Fruit fly (Drosophila melanogaster): ENCODE data around the gene Tsp86D.

Tsp86D gene

DNA sequence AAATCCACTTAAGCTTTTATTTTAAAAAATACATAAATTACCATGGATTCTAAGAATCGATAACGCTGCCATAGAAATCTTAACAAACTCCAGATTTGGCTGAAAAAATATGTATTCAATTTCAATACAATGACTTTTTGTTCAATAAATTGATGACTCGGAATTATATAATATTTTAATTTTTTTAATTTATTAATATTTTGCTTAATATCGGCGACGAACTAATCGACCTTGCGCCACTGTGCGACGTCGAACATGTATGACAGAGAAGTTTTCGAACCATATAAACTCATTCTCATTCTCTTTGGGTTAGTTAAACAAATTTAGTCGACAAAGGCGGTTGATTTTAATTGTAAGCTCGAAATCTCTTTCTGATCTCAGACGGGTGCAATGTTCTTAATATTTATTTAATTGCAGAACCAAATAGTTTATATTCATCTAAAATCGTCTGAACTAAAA, 19.0 kb upstream of the Tsp86D start, which contains the start of gene CG42394 (continued):
- peak; percentile 88; the same call in 1 of the 3 replicates for TF ChIP-seq CG3726 (GFP tag; IDR thresholded peaks at IDR 0.05)
- TF ChIP-seq CG3838 (GFP tag; optimal IDR thresholded peaks at IDR 0.05) = peak; percentile 78
- peak; percentile 81 for TF ChIP-seq Bteb2 (GFP tag; optimal IDR thresholded peaks at IDR 0.05)
- no peak for TF ChIP-seq z (GFP tag; IDR thresholded peaks at IDR 0.05)
- TF ChIP-seq CG5180 (GFP tag; optimal IDR thresholded peaks at IDR 0.05) = peak; percentile 100
- peak; percentile 93 for TF ChIP-seq CG10959 (GFP tag; IDR thresholded peaks at IDR 0.05)
- no peak for TF ChIP-seq B-H2 (GFP tag; optimal IDR thresholded peaks at IDR 0.05)
- peak; percentile 86 for TF ChIP-seq CG13894 (tag; optimal IDR thresholded peaks at IDR 0.05)
- peak; percentile 94 for TF ChIP-seq CG13775 (GFP tag; optimal IDR thresholded peaks at IDR 0.05)
- TF ChIP-seq slp2 (GFP tag; optimal IDR thresholded peaks at IDR 0.05) = peak; percentile 44
- peak; percentile 94 for TF ChIP-seq HHEX (GFP tag; optimal IDR thresholded peaks at IDR 0.05)
- TF ChIP-seq CG3281 (GFP tag; optimal IDR thresholded peaks at IDR 0.05) = peak; percentile 98
- TF ChIP-seq CG4730 (GFP tag; IDR thresholded peaks at IDR 0.05) = peak; percentile 85
- TF ChIP-seq Eip74EF (GFP tag; optimal IDR thresholded peaks at IDR 0.05) = peak in 1 of 2 experiments; percentile 94
- TF ChIP-seq CG12071 (GFP tag; optimal IDR thresholded peaks at IDR 0.05) = peak; percentile 75
- peak; percentile 99 for TF ChIP-seq CG17361 (GFP tag; IDR thresholded peaks at IDR 0.05)
- TF ChIP-seq fru (optimal IDR thresholded peaks at IDR 0.05) = no peak
- TF ChIP-seq CG8765 (GFP tag; IDR thresholded peaks at IDR 0.05) = peak; percentile 89
- peak; percentile 80 for TF ChIP-seq CG17802 (tag; optimal IDR thresholded peaks at IDR 0.05)
- TF ChIP-seq odd (GFP tag; optimal IDR thresholded peaks at IDR 0.05) = peak; percentile 93
- peak; percentile 64 for TF ChIP-seq Dip3 (GFP tag; optimal IDR thresholded peaks at IDR 0.05)
- no peak for TF ChIP-seq pb (GFP tag; optimal IDR thresholded peaks at IDR 0.05)
- TF ChIP-seq sna (GFP tag; IDR thresholded peaks at IDR 0.05; ENCODE audit: partially characterized antibody) = no peak
- TF ChIP-seq mirr (GFP tag; optimal IDR thresholded peaks at IDR 0.05) = peak; percentile 23
- TF ChIP-seq CG3995 (GFP tag; optimal IDR thresholded peaks at IDR 0.05) = no peak
- TF ChIP-seq cwo (GFP tag; optimal IDR thresholded peaks at IDR 0.05) = peak; percentile 95
- peak; percentile 99 for TF ChIP-seq CG31441 (GFP tag; IDR thresholded peaks at IDR 0.05)
- peak; percentile 85 for TF ChIP-seq kay (GFP tag; optimal IDR thresholded peaks at IDR 0.05)
- peak; percentile 48; the same call in 1 of the 3 replicates for TF ChIP-seq CG6791 (GFP tag; IDR thresholded peaks at IDR 0.05; ENCODE audit: partially characterized antibody)
- peak; percentile 95 for TF ChIP-seq CG13424 (tag; optimal IDR thresholded peaks at IDR 0.05)
- peak; percentile 30; the same call in 1 of the 2 replicates for TF ChIP-seq Bgb (GFP tag; IDR thresholded peaks at IDR 0.05; ENCODE audit: partially characterized antibody)
- peak; percentile 60 for TF ChIP-seq corto (GFP tag; optimal IDR thresholded peaks at IDR 0.05)
- peak; percentile 83 for TF ChIP-seq CG16779 (GFP tag; IDR thresholded peaks at IDR 0.05)
- TF ChIP-seq BEAF-32 (GFP tag; optimal IDR thresholded peaks at IDR 0.05) = no peak
- peak; percentile 99 for TF ChIP-seq CG2712 (tag; optimal IDR thresholded peaks at IDR 0.05)
- peak; percentile 84 for TF ChIP-seq CG31388 (GFP tag; optimal IDR thresholded peaks at IDR 0.05)
- peak; percentile 15 for TF ChIP-seq NC2α (GFP tag; optimal IDR thresholded peaks at IDR 0.05)
- peak; percentile 97 for TF ChIP-seq dmrt99B (tag; optimal IDR thresholded peaks at IDR 0.05)
- TF ChIP-seq CG6683 (GFP tag; optimal IDR thresholded peaks at IDR 0.05) = peak; percentile 96
- peak; percentile 88 for TF ChIP-seq Abd-B (GFP tag; optimal IDR thresholded peaks at IDR 0.05)
- peak; percentile 8 for TF ChIP-seq btn (GFP tag; optimal IDR thresholded peaks at IDR 0.05)
- TF ChIP-seq Mad (GFP tag; optimal IDR thresholded peaks at IDR 0.05) = peak; percentile 75
- TF ChIP-seq CG10543 (GFP tag; optimal IDR thresholded peaks at IDR 0.05) = peak; percentile 85
- TF ChIP-seq Kr (GFP tag; optimal IDR thresholded peaks at IDR 0.05) = peak; percentile 43
- TF ChIP-seq CG18764 (GFP tag; optimal IDR thresholded peaks at IDR 0.05) = peak; percentile 92
- TF ChIP-seq CG10147 (GFP tag; optimal IDR thresholded peaks at IDR 0.05) = peak; percentile 97
- TF ChIP-seq lov (optimal IDR thresholded peaks at IDR 0.05) = no peak
- peak; percentile 90 for TF ChIP-seq lov (GFP tag; IDR thresholded peaks at IDR 0.05)
- TF ChIP-seq CG11504 (tag; optimal IDR thresholded peaks at IDR 0.05) = peak; percentile 96
- TF ChIP-seq Lhr (GFP tag; optimal IDR thresholded peaks at IDR 0.05) = peak; percentile 75

Data from whole organism, embryonic.